Worm (Caenorhabditis elegans) whole organism, L1 larva: Measurements from ENCODE around the gene R07B1.13.

ENCODE experiments used
- C16A3.4 ChIP-seq: fragments of 150-350 bp; optimal IDR thresholded peaks from 2 replicates; lab custom pipeline; 2014; ENCODE audit warnings: missing biosample characterization, missing genetic modification characterization
- F16B12.6 ChIP-seq: fragments of 150-350 bp; optimal IDR thresholded peaks from 2 replicates; lab custom pipeline; 2014; ENCODE audit warnings: missing biosample characterization, missing genetic modification characterization
- Y116A8C.19 ChIP-seq: sonication (generic microtip); optimal IDR thresholded peaks from 2 replicates; lab custom pipeline; 2016; ENCODE audit warnings: missing compliant biosample characterization, missing genetic modification characterization, borderline replicate concordance
- alr-1 ChIP-seq: fragments of 200-800 bp; sonication (Bioruptor generic); optimal IDR thresholded peaks from 2 replicates; lab custom pipeline; 2018; ENCODE audit warnings: borderline replicate concordance, mild to moderate bottlenecking, missing genetic modification characterization, missing compliant biosample characterization
- ama-1 ChIP-seq: fragments of 150-350 bp; optimal IDR thresholded peaks from 2 replicates; lab custom pipeline; 2014
- ceh-90 ChIP-seq: sonication (generic microtip); optimal IDR thresholded peaks from 2 replicates; lab custom pipeline; 2016; ENCODE audit warnings: missing genetic modification characterization, missing compliant biosample characterization
- ces-1 ChIP-seq: fragments of 150-350 bp; optimal IDR thresholded peaks from 2 replicates; lab custom pipeline; 2014; ENCODE audit warnings: missing biosample characterization, missing genetic modification reagents, missing genetic modification characterization
- dpl-1 ChIP-seq, 3 experiments: fragments of 150-350 bp in 2 of 3; sonication (generic microtip) in 1 of 3; optimal IDR thresholded peaks; 2 replicates each; lab custom pipeline; 2014 to 2017; ENCODE audit warnings: missing biosample characterization in 3 of 3, missing genetic modification characterization in 3 of 3, missing genetic modification reagents in 3 of 3
- efl-1 ChIP-seq, 4 experiments: fragments of 150-350 bp; optimal IDR thresholded peaks in 3 of 4; peaks in 1 of 4; 1 replicate in 1 of 4; 2 replicates in 3 of 4; lab custom pipeline; 2014; ENCODE audit warnings: missing biosample characterization in 2 of 4, missing genetic modification characterization in 2 of 4, missing genetic modification reagents in 2 of 4
- egl-13 ChIP-seq: sonication (generic microtip); optimal IDR thresholded peaks from 2 replicates; lab custom pipeline; 2016; ENCODE audit warnings: missing genotype, missing genetic modification reagents, missing genetic modification characterization, missing compliant biosample characterization
- elt-2 ChIP-seq: sonication (generic microtip); optimal IDR thresholded peaks from 2 replicates; lab custom pipeline; 2016; ENCODE audit warnings: missing genetic modification characterization, mild to moderate bottlenecking, inconsistent platforms, missing compliant biosample characterization, missing genetic modification reagents
- elt-3 ChIP-seq, 6 experiments: fragments of 150-350 bp in 1 of 6; sonication (generic microtip); optimal IDR thresholded peaks; 2 replicates each; lab custom pipeline; 2017 to 2018; ENCODE audit warnings: missing biosample characterization in 6 of 6, missing genetic modification characterization in 6 of 6, inconsistent platforms in 1 of 6
- fkh-4 ChIP-seq: sonication (generic microtip); optimal IDR thresholded peaks from 2 replicates; lab custom pipeline; 2016; ENCODE audit warnings: missing compliant biosample characterization, missing genetic modification characterization, borderline replicate concordance
- grh-1 ChIP-seq: fragments of 200-800 bp; sonication (Bioruptor generic); IDR thresholded peaks from 2 replicates; pipeline ENCODE4 v1.3.6; 2022; ENCODE audit warnings: missing genetic modification reagents, missing genetic modification characterization, missing compliant biosample characterization
- hlh-4 ChIP-seq: sonication (generic microtip); optimal IDR thresholded peaks from 2 replicates; lab custom pipeline; 2016; ENCODE audit warnings: mild to moderate bottlenecking, missing genetic modification characterization, missing compliant biosample characterization
- hpl-2 ChIP-seq: fragments of 150-350 bp; optimal IDR thresholded peaks from 2 replicates; lab custom pipeline; 2014; ENCODE audit warnings: missing biosample characterization, missing genetic modification reagents, missing genetic modification characterization
- irx-1 ChIP-seq: sonication (generic microtip); optimal IDR thresholded peaks from 2 replicates; lab custom pipeline; 2016; ENCODE audit warnings: missing genetic modification characterization, missing compliant biosample characterization
- isw-1 ChIP-seq: fragments of 200-800 bp; sonication (Bioruptor generic); IDR thresholded peaks from 2 replicates; pipeline ENCODE4 v1.3.6; 2022; ENCODE audit warnings: missing genetic modification characterization, missing compliant biosample characterization
- lin-13 ChIP-seq: fragments of 150-350 bp; optimal IDR thresholded peaks from 2 replicates; lab custom pipeline; 2014; ENCODE audit warnings: missing biosample characterization, missing genetic modification reagents, missing genetic modification characterization
- lin-15B ChIP-seq: fragments of 150-350 bp; sonication (generic microtip); optimal IDR thresholded peaks from 3 replicates; lab custom pipeline; 2014; ENCODE audit warnings: missing biosample characterization, missing genetic modification characterization
- lsy-2 ChIP-seq, 2 experiments: fragments of 150-350 bp; optimal IDR thresholded peaks; 2 replicates each; lab custom pipeline; 2014; ENCODE audit warnings: missing biosample characterization in 2 of 2, missing genetic modification characterization in 2 of 2
- mab-9 ChIP-seq: fragments of 200-800 bp; sonication (Bioruptor generic); IDR thresholded peaks from 2 replicates; pipeline ENCODE4 v1.3.6; 2022; ENCODE audit warnings: missing genetic modification reagents, missing genetic modification characterization, missing compliant biosample characterization
- nhr-12 ChIP-seq: sonication (generic microtip); optimal IDR thresholded peaks from 2 replicates; lab custom pipeline; 2017; ENCODE audit warnings: missing biosample characterization, missing genetic modification characterization
- nhr-20 ChIP-seq: sonication (generic microtip); optimal IDR thresholded peaks from 2 replicates; lab custom pipeline; 2016; ENCODE audit warnings: mild to moderate bottlenecking, missing genetic modification characterization, missing compliant biosample characterization
- nhr-237 ChIP-seq: fragments of 150-350 bp; optimal IDR thresholded peaks from 2 replicates; lab custom pipeline; 2014; ENCODE audit warnings: missing biosample characterization, missing genetic modification characterization
- nhr-71 ChIP-seq: sonication (generic microtip); optimal IDR thresholded peaks from 2 replicates; lab custom pipeline; 2016; ENCODE audit warnings: mild to moderate bottlenecking, missing genetic modification characterization, moderate library complexity, missing compliant biosample characterization
- nhr-76 ChIP-seq: sonication (generic microtip); optimal IDR thresholded peaks from 2 replicates; lab custom pipeline; 2017; ENCODE audit warnings: missing biosample characterization, missing genetic modification characterization
- nhr-85 ChIP-seq: sonication (generic microtip); peaks from one replicate; lab custom pipeline; 2016; ENCODE audit warnings: missing genetic modification characterization, inconsistent platforms, missing compliant biosample characterization
- skn-1 ChIP-seq: fragments of 150-350 bp; optimal IDR thresholded peaks from 2 replicates; lab custom pipeline; 2014; ENCODE audit warnings: missing biosample characterization, missing genetic modification characterization
- sptf-1 ChIP-seq: fragments of 150-350 bp; optimal IDR thresholded peaks from 2 replicates; lab custom pipeline; 2014; ENCODE audit warnings: missing biosample characterization, missing genetic modification characterization
- tbx-2 ChIP-seq: sonication (generic microtip); optimal IDR thresholded peaks from 2 replicates; lab custom pipeline; 2016; ENCODE audit warnings: missing genetic modification characterization, missing compliant biosample characterization
- unc-130 ChIP-seq: fragments of 150-350 bp; optimal IDR thresholded peaks from 2 replicates; lab custom pipeline; 2017; ENCODE audit warnings: missing biosample characterization, missing genetic modification characterization, inconsistent platforms
- unc-98 ChIP-seq: fragments of 200-800 bp; sonication (Bioruptor generic); IDR thresholded peaks from 2 replicates; pipeline ENCODE4 v1.3.6; 2022; ENCODE audit warnings: missing genetic modification characterization, missing compliant biosample characterization
- zag-1 ChIP-seq: fragments of 150-350 bp; optimal IDR thresholded peaks from 2 replicates; lab custom pipeline; 2014; ENCODE audit warnings: missing biosample characterization, missing genetic modification characterization
- zip-4 ChIP-seq: fragments of 200-800 bp; sonication (Bioruptor generic); optimal IDR thresholded peaks from 2 replicates; lab custom pipeline; 2018; ENCODE audit warnings: mild to moderate bottlenecking, missing genetic modification characterization, moderate library complexity, missing compliant biosample characterization
- ztf-4 ChIP-seq: fragments of 150-350 bp; optimal IDR thresholded peaks from 2 replicates; lab custom pipeline; 2014; ENCODE audit warnings: missing biosample characterization, missing genetic modification characterization

Gene R07B1.13

DNA sequence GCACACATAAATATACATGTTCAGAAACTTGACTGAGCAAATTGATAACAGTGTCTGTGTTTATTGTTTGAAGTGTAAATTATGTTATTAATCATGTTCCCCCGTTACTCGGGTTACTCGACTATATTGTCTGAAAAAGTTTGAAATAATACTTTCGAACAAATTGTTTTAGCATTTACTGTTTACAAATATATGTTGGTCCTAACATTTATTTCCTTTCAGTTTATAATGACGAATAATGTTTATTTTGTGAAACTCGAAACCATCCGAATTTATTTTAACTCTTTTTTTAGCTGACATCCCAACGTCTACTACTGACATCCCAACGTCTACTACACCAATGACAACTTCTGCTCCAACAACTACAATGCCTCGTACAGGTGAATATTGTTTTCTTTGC is 802 bp upstream of the R07B1.13 start, which contains the start of gene R07B1.7:
Gene R07B1.7 (plus strand): TSS at position 301 of the 400 bp plus-strand sequence.
- no peak for TF ChIP-seq zag-1 (tag; lab: Kevin White, UChicago)
- no peak for TF ChIP-seq dpl-1 (GFP tag; optimal IDR thresholded peaks at IDR 0.05; lab: Kevin White, UChicago)
- TF ChIP-seq sptf-1 (tag; lab: Kevin White, UChicago) = no peak
- no peak for TF ChIP-seq nhr-76 (tag; lab: Kevin White, UChicago)
- no peak for TF ChIP-seq fkh-4 (tag; lab: Kevin White, UChicago)
- no peak for TF ChIP-seq tbx-2 (tag; lab: Kevin White, UChicago)
- TF ChIP-seq skn-1 (tag; lab: Kevin White, UChicago) = no peak
- no peak for TF ChIP-seq elt-2 (tag; lab: Kevin White, UChicago)
- no peak for TF ChIP-seq lin-13 (GFP tag; lab: Kevin White, UChicago)
- no peak for TF ChIP-seq C16A3.4
- no peak for TF ChIP-seq mab-9 (GFP tag; lab: Robert Waterston, UW)
- no peak for TF ChIP-seq ces-1 (GFP tag; lab: Kevin White, UChicago)
- no peak for TF ChIP-seq unc-98 (GFP tag; lab: Robert Waterston, UW)
- TF ChIP-seq, all 84 proteins: peak for 0

- no peak for TF ChIP-seq nhr-71 (tag; lab: Kevin White, UChicago)
- no peak for TF ChIP-seq alr-1 (tag; lab: Kevin White, UChicago)
- no peak for TF ChIP-seq lin-13 (GFP tag; lab: Kevin White, UChicago)
- TF ChIP-seq ama-1 (lab: Kevin White, UChicago) = no peak
- no peak for TF ChIP-seq Y116A8C.19 (tag; lab: Kevin White, UChicago)
These were observed 2.9 kb downstream of the R07B1.13 start, which contains the start of gene R07B1.8 for ce11 chrX:9872554-9872953. TSS of gene R07B1.8 (minus strand) at chrX:9872654.

ce11 chrX:9877117-9877516 is 7.5 kb downstream of the R07B1.13 start, which contains the start of gene R07B1.9:
TSS of gene R07B1.9 (plus strand) at chrX:9877417.
- TF ChIP-seq hlh-4 (tag; lab: Kevin White, UChicago) = no peak
- no peak for TF ChIP-seq zip-4
- no peak for TF ChIP-seq ces-1 (GFP tag; lab: Kevin White, UChicago)
- TF ChIP-seq efl-1 (optimal IDR thresholded peaks at IDR 0.05; lab: Kevin White, UChicago) = no peak
- TF ChIP-seq efl-1 (GFP tag; optimal IDR thresholded peaks at IDR 0.05 in 1 of 2; lab: Kevin White, UChicago) = peak in 1 of 2 experiments; percentile 11
- TF ChIP-seq nhr-12 (tag; lab: Kevin White, UChicago) = no peak

- TF ChIP-seq F16B12.6 (tag; lab: Kevin White, UChicago) = no peak
- no peak for TF ChIP-seq irx-1 (tag; lab: Kevin White, UChicago)
- TF ChIP-seq, all 84 proteins: peak for 0
These were observed 12.5 kb downstream of the R07B1.13 start, which contains the start of gene glo-1 for ce11 chrX:9882112-9882511. TSS of gene glo-1 (minus strand) at chrX:9882212.

DNA sequence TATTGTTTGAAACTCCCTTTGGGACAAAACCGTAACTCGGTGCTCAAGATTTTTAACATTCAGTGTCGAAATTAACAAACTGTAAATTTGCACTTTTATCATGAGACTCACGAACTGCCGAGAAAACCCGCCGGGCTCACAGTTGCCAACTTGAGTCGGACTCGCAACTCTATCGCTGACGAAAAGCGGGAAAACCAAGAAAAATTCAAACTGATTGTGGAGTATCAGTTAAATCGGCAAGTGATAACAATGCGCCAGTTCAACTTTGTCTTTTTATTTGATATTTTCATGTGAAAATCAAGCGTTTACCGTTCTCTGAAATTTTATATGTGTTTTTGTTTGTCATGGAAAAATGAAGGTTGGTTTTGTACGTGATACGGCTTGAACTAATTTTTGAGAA is 12.9 kb downstream of the R07B1.13 start:
- TF ChIP-seq efl-1 (optimal IDR thresholded peaks at IDR 0.05; lab: Kevin White, UChicago) (no peak), efl-1 (GFP tag; optimal IDR thresholded peaks at IDR 0.05 in 1 of 2; lab: Kevin White, UChicago) (peak in 1 of 2 experiments; percentile 62), ama-1 (lab: Kevin White, UChicago) (no peak), elt-2 (tag; lab: Kevin White, UChicago) (peak; percentile 55)
- TF ChIP-seq, all 84 proteins: peak for 2

ce11 chrX:9883837-9884324 is 14.3 kb downstream of the R07B1.13 start, which contains the start of gene mrp-4:
TSS of gene mrp-4 (plus strand) at chrX:9884274.
- TF ChIP-seq ztf-4 (tag; lab: Kevin White, UChicago) (no peak), ces-1 (GFP tag; lab: Kevin White, UChicago) (no peak), lsy-2 (tag; optimal IDR thresholded peaks at IDR 0.05; lab: Kevin White, UChicago) (no peak), isw-1 (GFP tag; lab: Robert Waterston, UW) (no peak), elt-3 (tag; optimal IDR thresholded peaks at IDR 0.05; lab: Kevin White, UChicago) (no peak), hpl-2 (no peak), unc-98 (GFP tag; lab: Robert Waterston, UW) (no peak), nhr-76 (tag; lab: Kevin White, UChicago) (no peak), ceh-90 (tag; lab: Kevin White, UChicago) (no peak), Y116A8C.19 (tag; lab: Kevin White, UChicago) (no peak), grh-1 (no peak), nhr-85 (no peak), unc-130 (tag; lab: Kevin White, UChicago) (no peak), egl-13 (tag; lab: Kevin White, UChicago) (no peak), nhr-20 (tag; lab: Kevin White, UChicago) (no peak), nhr-237 (tag; lab: Kevin White, UChicago) (no peak), zip-4 (no peak), lin-15B (tag; lab: Kevin White, UChicago) (no peak), lin-13 (GFP tag; lab: Kevin White, UChicago) (no peak)
